Worm (Caenorhabditis elegans) whole organism, mixed stage, embryonic: Measurements from ENCODE around the gene srd-1.

ENCODE experiments used
- blmp-1 ChIP-seq: fragments of 150-350 bp; optimal IDR thresholded peaks from 2 replicates; lab custom pipeline; 2014; ENCODE audit warnings: missing biosample characterization, missing genetic modification characterization
- ceh-83 ChIP-seq: fragments of 200-800 bp; sonication (Bioruptor generic); optimal IDR thresholded peaks from 2 replicates; lab custom pipeline; 2018; ENCODE audit warnings: mild to moderate bottlenecking, missing genetic modification characterization, missing compliant biosample characterization
- cnd-1 ChIP-seq: fragments of 200-800 bp; sonication (Bioruptor generic); optimal IDR thresholded peaks from 2 replicates; lab custom pipeline; 2018; ENCODE audit warnings: mild to moderate bottlenecking, missing genetic modification characterization, missing compliant biosample characterization
- hlh-1 ChIP-seq: fragments of 150-350 bp; optimal IDR thresholded peaks from 2 replicates; lab custom pipeline; 2014; ENCODE audit warnings: missing biosample characterization, missing genetic modification reagents, missing genetic modification characterization
- lin-13 ChIP-seq: fragments of 150-350 bp; optimal IDR thresholded peaks from 2 replicates; lab custom pipeline; 2014; ENCODE audit warnings: missing biosample characterization, missing genetic modification characterization
- lsy-2 ChIP-seq: fragments of 150-350 bp; optimal IDR thresholded peaks from 2 replicates; lab custom pipeline; 2014; ENCODE audit warnings: missing biosample characterization, missing genetic modification characterization
- nhr-12 ChIP-seq: fragments of 150-350 bp; optimal IDR thresholded peaks from 2 replicates; lab custom pipeline; 2014; ENCODE audit warnings: missing biosample characterization, missing genetic modification characterization
- nhr-237 ChIP-seq: fragments of 150-350 bp; optimal IDR thresholded peaks from 2 replicates; lab custom pipeline; 2014; ENCODE audit warnings: missing biosample characterization, missing genetic modification characterization
- sptf-1 ChIP-seq: sonication (generic microtip); optimal IDR thresholded peaks from 2 replicates; lab custom pipeline; 2017; ENCODE audit warnings: mild to moderate bottlenecking, missing genetic modification characterization, moderate library complexity, missing compliant biosample characterization
- unc-120 ChIP-seq: sonication (generic microtip); optimal IDR thresholded peaks from 2 replicates; lab custom pipeline; 2017; ENCODE audit warnings: missing genetic modification characterization, missing compliant biosample characterization; ENCODE audit not compliant: poor library complexity, severe bottlenecking
- unc-39 ChIP-seq: fragments of 150-350 bp; optimal IDR thresholded peaks from 2 replicates; lab custom pipeline; 2014; ENCODE audit warnings: missing biosample characterization, missing genetic modification characterization
- unc-62 ChIP-seq: fragments of 150-350 bp; optimal IDR thresholded peaks from 2 replicates; lab custom pipeline; 2014; ENCODE audit warnings: missing biosample characterization, missing genetic modification reagents, missing genetic modification characterization

DNA sequence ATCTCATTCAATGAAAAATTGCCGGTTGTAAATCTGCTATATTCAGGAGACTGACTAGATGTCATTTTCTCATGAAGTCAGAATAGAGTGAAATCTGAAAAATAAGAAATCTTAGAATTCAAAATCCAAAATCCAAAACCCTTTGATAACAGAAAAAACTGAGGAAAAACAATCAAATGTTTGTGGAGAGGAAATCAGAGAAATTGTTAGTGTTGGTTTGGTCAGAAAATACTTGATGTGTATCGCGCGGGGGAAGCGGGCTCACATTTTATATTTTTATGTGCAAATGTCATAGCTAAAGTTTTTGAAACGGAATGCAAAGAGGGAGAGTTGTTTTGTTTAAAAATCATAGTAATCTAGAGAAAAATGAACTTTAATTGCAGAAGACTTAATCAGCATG, 50.8 kb downstream of the srd-1 start, which contains the start of gene F27E5.5:
- TF ChIP-seq cnd-1: no peak
- TF ChIP-seq unc-39 (tag; lab: Kevin White, UChicago): no peak
- TF ChIP-seq nhr-12 (tag; lab: Kevin White, UChicago): no peak
- TF ChIP-seq nhr-237 (tag; lab: Kevin White, UChicago): no peak
- TF ChIP-seq lsy-2 (tag; lab: Kevin White, UChicago): no peak
- no peak for TF ChIP-seq lin-13 (tag; lab: Kevin White, UChicago)
- TF ChIP-seq unc-62: no peak
- no peak for TF ChIP-seq hlh-1 (tag; lab: Kevin White, UChicago)
- TF ChIP-seq blmp-1 (tag; lab: Kevin White, UChicago): no peak
- no peak for TF ChIP-seq unc-120 (tag; lab: Kevin White, UChicago)
- no peak for TF ChIP-seq ceh-83 (GFP tag; lab: Kevin White, UChicago)
- no peak for TF ChIP-seq sptf-1
